Worm (Caenorhabditis elegans): ENCODE data around the gene apc-2.

Gene apc-2

ce11 chrIII:8051838-8052237 lies 28.6 kb upstream of the apc-2 start:
- TF ChIP-seq ztf-3 (GFP tag; optimal IDR thresholded peaks at IDR 0.05) (no peak), F33H1.4 (GFP tag; IDR thresholded peaks at IDR 0.05) (no peak), mxl-1 (tag; optimal IDR thresholded peaks at IDR 0.05) (no peak), mes-4 (tag; optimal IDR thresholded peaks at IDR 0.05) (no peak), dox-1 (GFP tag; IDR thresholded peaks at IDR 0.05) (no peak), nhr-90 (tag; optimal IDR thresholded peaks at IDR 0.05) (no peak), lin-40 (tag; optimal IDR thresholded peaks at IDR 0.05) (no peak), B0035.1 (tag; optimal IDR thresholded peaks at IDR 0.05) (no peak), nhr-27 (tag; optimal IDR thresholded peaks at IDR 0.05) (no peak), pbrm-1 (GFP tag; IDR thresholded peaks at IDR 0.05) (no peak), dpff-1 (tag; optimal IDR thresholded peaks at IDR 0.05) (no peak), Y79H2A.3 (GFP tag; conservative IDR thresholded peaks at IDR 0.05) (no peak), chd-7 (tag; optimal IDR thresholded peaks at IDR 0.05) (no peak), nfyb-1 (GFP tag; IDR thresholded peaks at IDR 0.05) (no peak), tbx-9 (tag; optimal IDR thresholded peaks at IDR 0.05; ENCODE audit: borderline replicate concordance) (no peak), pha-4 (tag; optimal IDR thresholded peaks at IDR 0.05) (no peak), akir-1 (GFP tag; optimal IDR thresholded peaks at IDR 0.05) (no peak), ceh-27 (GFP tag; optimal IDR thresholded peaks at IDR 0.05) (no peak), madf-3 (GFP tag; IDR thresholded peaks at IDR 0.05) (no peak), nhr-179 (tag; optimal IDR thresholded peaks at IDR 0.05) (no peak)

ce11 chrIII:8061114-8061513 lies 19.3 kb upstream of the apc-2 start:
- no peak for TF ChIP-seq mel-28 (tag; optimal IDR thresholded peaks at IDR 0.05; ENCODE audit: borderline replicate concordance)

ce11 chrIII:8063659-8064058 lies 16.8 kb upstream of the apc-2 start:
- TF ChIP-seq snpc-1.1 (tag; optimal IDR thresholded peaks at IDR 0.05; ENCODE audit: insufficient read depth) (no peak), ztf-28 (GFP tag; IDR thresholded peaks at IDR 0.05) (0 out of 2 replicates have a peak, but pooled peaks have one; percentile 8)

ce11 chrIII:8065101-8065500 lies 15.3 kb upstream of the apc-2 start:
- TF ChIP-seq die-1 (tag; optimal IDR thresholded peaks at IDR 0.05) (no peak), lin-54 (GFP tag; optimal IDR thresholded peaks at IDR 0.05) (no peak)

ce11 chrIII:8066989-8067388 lies 13.4 kb upstream of the apc-2 start, which contains the start of gene pros-1:
pros-1 (plus strand) TSS chrIII:8067289.
- TF ChIP-seq mel-28 (tag; optimal IDR thresholded peaks at IDR 0.05; ENCODE audit: borderline replicate concordance): no peak
- TF ChIP-seq F57C9.4 (tag; optimal IDR thresholded peaks at IDR 0.05): no peak
- no peak for TF ChIP-seq let-526 (GFP tag; IDR thresholded peaks at IDR 0.05)
- TF ChIP-seq ztf-6 (GFP tag; IDR thresholded peaks at IDR 0.05): no peak
- TF ChIP-seq F33H1.4 (GFP tag; IDR thresholded peaks at IDR 0.05): no peak
- TF ChIP-seq let-607 (tag; optimal IDR thresholded peaks at IDR 0.05): no peak

ce11 chrIII:8067798-8068197 lies 12.6 kb upstream of the apc-2 start:
- TF ChIP-seq snpc-3.4 (tag; optimal IDR thresholded peaks at IDR 0.05) (no peak), rcor-1 (GFP tag; IDR thresholded peaks at IDR 0.05) (no peak), lsy-27 (tag; optimal IDR thresholded peaks at IDR 0.05; ENCODE audit: borderline replicate concordance, insufficient read depth) (no peak), lin-40 (tag; optimal IDR thresholded peaks at IDR 0.05) (no peak), attf-5 (GFP tag; optimal IDR thresholded peaks at IDR 0.05) (no peak), ztf-25 (GFP tag; IDR thresholded peaks at IDR 0.05) (no peak), nhr-179 (tag; optimal IDR thresholded peaks at IDR 0.05) (no peak), hlh-12 (tag; optimal IDR thresholded peaks at IDR 0.05) (no peak), F10E7.11 (tag; optimal IDR thresholded peaks at IDR 0.05) (no peak), egl-44 (GFP tag; IDR thresholded peaks at IDR 0.05) (no peak), sdz-38 (tag; optimal IDR thresholded peaks at IDR 0.05) (no peak), xnd-1 (tag; optimal IDR thresholded peaks at IDR 0.05) (no peak), fkh-3 (tag; optimal IDR thresholded peaks at IDR 0.05) (no peak), F55B11.4 (tag; optimal IDR thresholded peaks at IDR 0.05; ENCODE audit: borderline replicate concordance, insufficient read depth) (no peak), mcd-1 (GFP tag; IDR thresholded peaks at IDR 0.05) (no peak)
